Fruit fly (Drosophila melanogaster) whole organism, embryonic: ENCODE measurements around the gene CG32137.
A peak's percentile ranks its signal among the peaks of the same experiment; 100 is the strongest.

ENCODE experiments used
- Bdp1 ChIP-seq: fragments of 200-800 bp; sonication (Bioruptor generic); optimal IDR thresholded peaks from 3 replicates; lab custom pipeline; 2016; ENCODE audit warnings: missing biosample characterization, missing genetic modification characterization
- CG10565 ChIP-seq: fragments of 200-800 bp; sonication (Bioruptor generic); optimal IDR thresholded peaks from 3 replicates; lab custom pipeline; 2016; ENCODE audit warnings: missing biosample characterization, mild to moderate bottlenecking, missing genetic modification characterization
- CG10959 ChIP-seq: fragments of 200-800 bp; sonication (Bioruptor generic); IDR thresholded peaks from 2 replicates; pipeline ENCODE4 v1.3.6; 2022; ENCODE audit warnings: missing biosample characterization, missing genetic modification characterization
- CG11456 ChIP-seq: fragments of 200-800 bp; sonication (Bioruptor generic); IDR thresholded peaks from 3 replicates; pipeline ENCODE4 v1.3.6; 2022; ENCODE audit warnings: missing biosample characterization, missing genetic modification characterization
- CG12659 ChIP-seq: fragments of 200-800 bp; sonication (Bioruptor generic); optimal IDR thresholded peaks from 3 replicates; lab custom pipeline; 2017; ENCODE audit warnings: mild to moderate bottlenecking, missing biosample characterization, missing genetic modification reagents, missing genetic modification characterization
- CG12942 ChIP-seq: fragments of 200-800 bp; sonication (Bioruptor generic); optimal IDR thresholded peaks from 3 replicates; lab custom pipeline; 2016; ENCODE audit warnings: missing biosample characterization, missing genetic modification characterization
- CG13894 ChIP-seq: fragments of 200-800 bp; sonication (Bioruptor generic); optimal IDR thresholded peaks from 3 replicates; lab custom pipeline; 2018; ENCODE audit warnings: missing biosample characterization, mild to moderate bottlenecking, missing genetic modification characterization, moderate library complexity
- CG14050 ChIP-seq: fragments of 200-800 bp; sonication (Bioruptor generic); IDR thresholded peaks from 3 replicates; pipeline ENCODE4 v1.3.6; 2022; ENCODE audit warnings: missing biosample characterization, missing genetic modification characterization
- CG14860 ChIP-seq: fragments of 200-800 bp; sonication (Bioruptor generic); IDR thresholded peaks from 3 replicates; pipeline ENCODE4 v1.3.6; 2022; ENCODE audit warnings: missing biosample characterization, missing genetic modification characterization; ENCODE audit not compliant: partially characterized antibody
- CG15514 ChIP-seq: fragments of 200-800 bp; sonication (Bioruptor generic); optimal IDR thresholded peaks from 3 replicates; lab custom pipeline; 2017; ENCODE audit warnings: missing biosample characterization, missing genetic modification characterization, mild to moderate bottlenecking, moderate library complexity, missing genetic modification reagents
- CG1602 ChIP-seq: fragments of 200-800 bp; sonication (Bioruptor generic); optimal IDR thresholded peaks from 3 replicates; lab custom pipeline; 2016; ENCODE audit warnings: missing biosample characterization, missing genetic modification characterization
- CG17328 ChIP-seq: fragments of 200-800 bp; sonication (Bioruptor generic); IDR thresholded peaks from 2 replicates; pipeline ENCODE4 v1.3.6; 2022; ENCODE audit warnings: missing biosample characterization, missing genetic modification characterization
- CG18011 ChIP-seq: fragments of 200-800 bp; sonication (Bioruptor generic); optimal IDR thresholded peaks from 2 replicates; lab custom pipeline; 2017; ENCODE audit warnings: missing biosample characterization, missing genetic modification characterization, mild to moderate bottlenecking, moderate library complexity, missing genotype
- CG18476 ChIP-seq: fragments of 200-800 bp; sonication (Bioruptor generic); optimal IDR thresholded peaks from 2 replicates; lab custom pipeline; 2016; ENCODE audit warnings: missing biosample characterization, mild to moderate bottlenecking, missing genetic modification characterization
- CG34422 ChIP-seq: fragments of 200-800 bp; sonication (Bioruptor generic); IDR thresholded peaks from 3 replicates; pipeline ENCODE4 v1.3.6; 2022; ENCODE audit warnings: missing biosample characterization, missing genetic modification characterization
- CG3847 ChIP-seq: fragments of 200-800 bp; sonication (Bioruptor generic); IDR thresholded peaks from 2 replicates; pipeline ENCODE4 v1.3.6; 2022; ENCODE audit warnings: missing biosample characterization, missing genetic modification characterization
- CG4328 ChIP-seq: fragments of 200-800 bp; sonication (Bioruptor generic); optimal IDR thresholded peaks from 3 replicates; lab custom pipeline; 2017; ENCODE audit warnings: missing biosample characterization, missing genetic modification reagents, missing genetic modification characterization
- CG4707 ChIP-seq: fragments of 200-800 bp; sonication (Bioruptor generic); optimal IDR thresholded peaks from 2 replicates; lab custom pipeline; 2018; ENCODE audit warnings: missing biosample characterization, mild to moderate bottlenecking, missing genetic modification characterization, moderate library complexity
- CG6654 ChIP-seq: fragments of 200-800 bp; sonication (Bioruptor generic); optimal IDR thresholded peaks from 2 replicates; lab custom pipeline; 2017; ENCODE audit warnings: missing biosample characterization, mild to moderate bottlenecking, missing genetic modification characterization
- CG9932 ChIP-seq: fragments of 200-800 bp; sonication (Bioruptor generic); IDR thresholded peaks from 2 replicates; pipeline ENCODE4 v1.3.6; 2022; ENCODE audit warnings: missing biosample characterization, missing genetic modification characterization
- Dbx ChIP-seq: fragments of 200-800 bp; sonication (Bioruptor generic); IDR thresholded peaks from 3 replicates; pipeline ENCODE4 v1.3.6; 2022; ENCODE audit warnings: missing biosample characterization, missing genetic modification characterization
- Dip3 ChIP-seq: fragments of 200-800 bp; sonication (Bioruptor generic); optimal IDR thresholded peaks from 3 replicates; lab custom pipeline; 2016; ENCODE audit warnings: missing biosample characterization, missing genetic modification characterization
- Ets65A ChIP-seq: fragments of 200-800 bp; sonication (Bioruptor generic); peaks from one replicate; lab custom pipeline; 2016; ENCODE audit warnings: missing biosample characterization, missing genetic modification characterization
- H2.0 ChIP-seq: fragments of 200-800 bp; sonication (Bioruptor generic); IDR thresholded peaks from 2 replicates; pipeline ENCODE4 v1.3.6; 2022; ENCODE audit warnings: missing biosample characterization, missing genetic modification characterization
- HLH54F ChIP-seq: fragments of 200-800 bp; sonication (Bioruptor generic); optimal IDR thresholded peaks from 3 replicates; lab custom pipeline; 2016; ENCODE audit warnings: missing biosample characterization, missing genetic modification characterization
- Hmx ChIP-seq: fragments of 200-800 bp; sonication (Bioruptor generic); optimal IDR thresholded peaks from 2 replicates; lab custom pipeline; 2016; ENCODE audit warnings: missing biosample characterization, missing genetic modification characterization
- Hr51 ChIP-seq, 2 experiments: fragments of 200-800 bp; sonication (Bioruptor generic); optimal IDR thresholded peaks; 2 replicates in 1 of 2; 3 replicates in 1 of 2; lab custom pipeline; 2016 to 2018; ENCODE audit warnings: missing biosample characterization in 2 of 2, missing genetic modification characterization in 2 of 2, mild to moderate bottlenecking in 1 of 2, moderate library complexity in 1 of 2
- Hr78 ChIP-seq, 2 experiments: fragments of 200-800 bp in 1 of 2; fragments of >200 bp in 1 of 2; sonication (Bioruptor generic) in 1 of 2; optimal IDR thresholded peaks; 2 replicates each; lab custom pipeline; 2017 to 2019; ENCODE audit warnings: missing biosample characterization in 2 of 2, missing genetic modification characterization in 2 of 2, mild to moderate bottlenecking in 1 of 2, moderate library complexity in 1 of 2
- Hsf ChIP-seq: fragments of 200-800 bp; sonication (Bioruptor generic); optimal IDR thresholded peaks from 3 replicates; lab custom pipeline; 2016; ENCODE audit warnings: missing biosample characterization, missing genetic modification characterization
- Max ChIP-seq: fragments of 200-800 bp; sonication (Bioruptor generic); optimal IDR thresholded peaks from 2 replicates; lab custom pipeline; 2016; ENCODE audit warnings: missing biosample characterization, mild to moderate bottlenecking, missing genetic modification characterization
- Ptx1 ChIP-seq: fragments of 200-800 bp; sonication (Bioruptor generic); IDR thresholded peaks from 2 replicates; pipeline ENCODE4 v1.3.6; 2022; ENCODE audit warnings: missing biosample characterization, missing genetic modification characterization
- Rx ChIP-seq: fragments of 200-800 bp; sonication (Bioruptor generic); IDR thresholded peaks from 2 replicates; pipeline ENCODE4 v1.3.6; 2022; ENCODE audit warnings: missing biosample characterization, missing genetic modification characterization
- Sin3A ChIP-seq: fragments of >200 bp; optimal IDR thresholded peaks from 2 replicates; lab custom pipeline; 2018
- ara ChIP-seq: fragments of 200-800 bp; sonication (Bioruptor generic); IDR thresholded peaks from 2 replicates; pipeline ENCODE4 v1.3.6; 2022; ENCODE audit warnings: missing biosample characterization, missing genetic modification characterization
- ase ChIP-seq: fragments of 200-800 bp; sonication (Bioruptor generic); IDR thresholded peaks from 3 replicates; pipeline ENCODE4 v1.3.6; 2022; ENCODE audit warnings: missing biosample characterization, missing genetic modification characterization
- cas ChIP-seq: fragments of 200-800 bp; sonication (Bioruptor generic); IDR thresholded peaks from 2 replicates; pipeline ENCODE4 v1.3.6; 2022; ENCODE audit warnings: missing biosample characterization, missing genetic modification characterization
- caup ChIP-seq: fragments of 200-800 bp; sonication (Bioruptor generic); optimal IDR thresholded peaks from 3 replicates; lab custom pipeline; 2017; ENCODE audit warnings: missing biosample characterization, mild to moderate bottlenecking, missing genetic modification characterization, moderate library complexity; ENCODE audit not compliant: severe bottlenecking
- ci ChIP-seq: fragments of 200-800 bp; sonication (Bioruptor generic); IDR thresholded peaks from 3 replicates; pipeline ENCODE4 v1.3.6; 2022; ENCODE audit warnings: missing biosample characterization, missing genetic modification characterization
- crc ChIP-seq: fragments of 200-800 bp; sonication (Bioruptor generic); optimal IDR thresholded peaks from 2 replicates; lab custom pipeline; 2016; ENCODE audit warnings: missing biosample characterization, missing genetic modification characterization
- dm ChIP-seq: fragments of 200-800 bp; sonication (Bioruptor generic); optimal IDR thresholded peaks from 3 replicates; lab custom pipeline; 2016; ENCODE audit warnings: missing biosample characterization, missing genetic modification characterization
- ems ChIP-seq: fragments of 200-800 bp; sonication (Bioruptor generic); optimal IDR thresholded peaks from 3 replicates; lab custom pipeline; 2016; ENCODE audit warnings: missing biosample characterization, missing genetic modification characterization
- gcm ChIP-seq: fragments of 200-800 bp; sonication (Bioruptor generic); optimal IDR thresholded peaks from 2 replicates; lab custom pipeline; 2019; ENCODE audit warnings: missing biosample characterization, mild to moderate bottlenecking, missing genetic modification characterization, moderate library complexity
- lov ChIP-seq, 2 experiments: fragments of 200-800 bp in 1 of 2; fragments of >200 bp in 1 of 2; sonication (Bioruptor generic) in 1 of 2; IDR thresholded peaks in 1 of 2; optimal IDR thresholded peaks in 1 of 2; 2 replicates in 1 of 2; 3 replicates in 1 of 2; pipeline versions ENCODE4 v1.3.6 to Lab custom; 2017 to 2022; ENCODE audit warnings: missing biosample characterization in 1 of 2, missing genetic modification characterization in 1 of 2
- nerfin-1 ChIP-seq: fragments of 200-800 bp; sonication (Bioruptor generic); optimal IDR thresholded peaks from 3 replicates; lab custom pipeline; 2019; ENCODE audit warnings: missing biosample characterization, mild to moderate bottlenecking, missing genetic modification characterization, moderate library complexity
- org-1 ChIP-seq: fragments of 200-800 bp; sonication (Bioruptor generic); optimal IDR thresholded peaks from 2 replicates; lab custom pipeline; 2017; ENCODE audit warnings: missing biosample characterization, missing genetic modification characterization
- prd ChIP-seq, 3 experiments: fragments of >200 bp in 2 of 3; fragments of 200-800 bp in 1 of 3; sonication (Bioruptor generic) in 1 of 3; optimal IDR thresholded peaks in 2 of 3; IDR thresholded peaks in 1 of 3; 2 replicates in 2 of 3; 3 replicates in 1 of 3; pipeline versions ENCODE4 v1.3.6 to Lab custom; 2017 to 2022; ENCODE audit warnings: missing biosample characterization in 1 of 3, missing genetic modification characterization in 1 of 3
- seq ChIP-seq: fragments of 200-800 bp; sonication (Bioruptor generic); IDR thresholded peaks from 2 replicates; pipeline ENCODE4 v1.3.6; 2022; ENCODE audit warnings: missing biosample characterization, missing genetic modification characterization
- sqz ChIP-seq: fragments of 200-800 bp; sonication (Bioruptor generic); optimal IDR thresholded peaks from 3 replicates; lab custom pipeline; 2018; ENCODE audit warnings: missing biosample characterization, mild to moderate bottlenecking, missing genetic modification characterization
- stwl ChIP-seq: fragments of 200-800 bp; sonication (Bioruptor generic); optimal IDR thresholded peaks from 3 replicates; lab custom pipeline; 2018; ENCODE audit warnings: missing biosample characterization, mild to moderate bottlenecking, missing genetic modification characterization, moderate library complexity
- usp ChIP-seq: fragments of >200 bp; optimal IDR thresholded peaks from 2 replicates; lab custom pipeline; 2017; ENCODE audit warnings: missing biosample characterization, missing genetic modification characterization

The CG32137 gene

DNA sequence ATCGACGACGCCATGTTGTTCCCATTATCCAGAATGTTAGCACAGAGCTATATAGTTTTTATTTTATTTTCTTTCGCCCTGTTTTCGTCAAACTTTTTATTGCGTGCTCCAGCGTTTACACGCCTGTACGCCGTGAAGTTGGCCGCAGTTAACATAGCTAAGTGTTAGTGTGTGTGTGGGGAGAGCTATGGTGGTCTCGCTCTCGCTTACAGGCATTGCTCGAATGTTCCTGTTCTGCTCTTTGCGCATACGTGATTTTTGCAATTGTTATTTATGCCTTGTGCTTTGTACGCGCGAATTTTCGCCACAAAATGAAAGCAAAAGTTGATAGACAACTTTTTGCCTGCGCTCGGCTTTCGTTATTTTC, 65.0 kb downstream of the CG32137 start (continued):
- TF ChIP-seq Dbx (GFP tag; lab: Robert Waterston, UW) (peak; percentile 61; the same call in 2 of the 3 replicates), Rx (GFP tag; lab: Robert Waterston, UW) (no peak), CG4707 (no peak), Hr51 (GFP tag; optimal IDR thresholded peaks at IDR 0.05; lab: Kevin White, UChicago) (no peak), ase (GFP tag; lab: Robert Waterston, UW) (no peak), CG1602 (no peak), crc (GFP tag; lab: Kevin White, UChicago) (no peak), H2.0 (GFP tag; lab: Robert Waterston, UW) (no peak), CG10565 (GFP tag; lab: Kevin White, UChicago) (no peak), caup (GFP tag; lab: Kevin White, UChicago) (peak; percentile 58), HLH54F (no peak), CG34422 (GFP tag; lab: Robert Waterston, UW) (peak; percentile 74), CG10959 (GFP tag; lab: Robert Waterston, UW) (0 out of 2 replicates have a peak, but pooled peaks have one; percentile 28), dm (GFP tag; lab: Kevin White, UChicago) (peak; percentile 41), CG13894 (tag; lab: Kevin White, UChicago) (peak; percentile 18), ems (GFP tag; lab: Kevin White, UChicago) (no peak), CG12942 (no peak), cas (GFP tag; lab: Robert Waterston, UW) (no peak), Dip3 (GFP tag; lab: Kevin White, UChicago) (no peak), CG18011 (no peak), Ptx1 (GFP tag; lab: Robert Waterston, UW) (no peak), ci (GFP tag; lab: Robert Waterston, UW) (peak; percentile 82), stwl (tag; lab: Kevin White, UChicago) (peak; percentile 16), CG14860 (no peak), Sin3A (no peak), Bdp1 (peak; percentile 30), Hmx (no peak), CG6654 (no peak), Hsf (GFP tag; lab: Kevin White, UChicago) (no peak), CG15514 (GFP tag; lab: Kevin White, UChicago) (peak; percentile 19), ara (GFP tag; lab: Robert Waterston, UW) (no peak), Hr78 (GFP tag; optimal IDR thresholded peaks at IDR 0.05; lab: Kevin White, UChicago) (no peak), CG4328 (GFP tag; lab: Kevin White, UChicago) (peak; percentile 23), sqz (no peak), lov (optimal IDR thresholded peaks at IDR 0.05; lab: Kevin White, UChicago) (no peak), lov (GFP tag; IDR thresholded peaks at IDR 0.05; lab: Robert Waterston, UW) (peak; percentile 82; the same call in 2 of the 3 replicates), nerfin-1 (tag; lab: Kevin White, UChicago) (peak; percentile 64), seq (peak; percentile 9; the same call in 1 of the 2 replicates), usp (GFP tag; lab: Kevin White, UChicago) (no peak), CG12659 (GFP tag; lab: Kevin White, UChicago) (peak; percentile 55), CG9932 (GFP tag; lab: Robert Waterston, UW) (peak; percentile 51; the same call in 1 of the 2 replicates), Ets65A (GFP tag; lab: Kevin White, UChicago) (peak; percentile 40), Max (GFP tag; lab: Kevin White, UChicago) (peak; percentile 15), gcm (GFP tag; lab: Kevin White, UChicago) (no peak), CG11456 (GFP tag; lab: Robert Waterston, UW) (0 out of 3 replicates have a peak, but pooled peaks have one; percentile 34), CG3847 (GFP tag; lab: Robert Waterston, UW) (peak; percentile 5; the same call in 1 of the 2 replicates), CG17328 (GFP tag; lab: Robert Waterston, UW) (peak; percentile 32; the same call in 1 of the 2 replicates), CG14050 (no peak), CG18476 (no peak), prd (optimal IDR thresholded peaks at IDR 0.05; lab: Kevin White, UChicago) (no peak), prd (GFP tag; IDR thresholded peaks at IDR 0.05; lab: Robert Waterston, UW) (no peak), org-1 (GFP tag; lab: Kevin White, UChicago) (no peak)
